Fruit fly (Drosophila melanogaster): ENCODE results near the gene Phs.

- TF ChIP-seq EcR (GFP tag; optimal IDR thresholded peaks at IDR 0.05) (no peak), CG8301 (tag; optimal IDR thresholded peaks at IDR 0.05) (no peak), CG15710 (tag; optimal IDR thresholded peaks at IDR 0.05) (no peak), Pif1A (GFP tag; optimal IDR thresholded peaks at IDR 0.05) (no peak), CG13204 (GFP tag; optimal IDR thresholded peaks at IDR 0.05) (no peak)
Measured at dm6 chr3L:15664199-15664794, 44.6 kb downstream of the Phs start.

All from whole organism, pupa.